Worm (Caenorhabditis elegans): Measurements from ENCODE around the gene F32B6.4.
"Not testable (repeated sequence)": the region's sequence is repeated elsewhere in the genome, so short reads cannot be mapped to it uniquely, and the experiment has no call there.

Gene F32B6.4

ce11 chrIV:9899227-9899626 lies 7.4 kb upstream of the F32B6.4 start:
- TF ChIP-seq eyg-1 (tag; optimal IDR thresholded peaks at IDR 0.05): no peak
- TF ChIP-seq unc-42 (tag; optimal IDR thresholded peaks at IDR 0.05): peak; percentile 95
- TF ChIP-seq unc-3 (GFP tag; conservative IDR thresholded peaks at IDR 0.05): no peak
- TF ChIP-seq unc-3 (tag; optimal IDR thresholded peaks at IDR 0.05): no peak

DNA sequence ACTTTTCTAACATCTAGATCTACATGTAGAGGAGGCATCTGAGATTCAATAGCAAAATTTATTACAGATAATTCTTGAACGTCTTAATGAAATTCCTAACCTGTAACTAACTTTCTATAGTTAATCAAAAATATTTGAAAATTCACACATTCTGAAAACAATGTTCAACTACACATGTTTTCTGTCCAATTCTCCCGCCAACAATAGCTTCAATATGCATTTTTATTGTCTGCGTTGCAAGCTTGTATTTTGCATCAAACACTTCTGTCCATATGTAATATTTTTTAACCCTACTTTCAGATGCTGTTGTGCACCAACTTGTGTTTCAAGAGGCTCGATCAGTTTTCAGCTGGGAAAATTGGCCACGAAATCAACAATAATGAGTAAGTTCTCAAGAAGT lies 6.9 kb upstream of the F32B6.4 start, which contains the start of gene tbc-3:
Gene tbc-3 (plus strand): TSS at position 301 of the 400 bp plus-strand sequence.
- TF ChIP-seq pha-4 (tag; optimal IDR thresholded peaks at IDR 0.05) (no peak), nfya-1 (tag; optimal IDR thresholded peaks at IDR 0.05) (no peak), fkh-6 (tag; optimal IDR thresholded peaks at IDR 0.05) (no peak), ztf-16 (tag; optimal IDR thresholded peaks at IDR 0.05) (no peak), syd-9 (tag; optimal IDR thresholded peaks at IDR 0.05) (no peak), lim-6 (tag; optimal IDR thresholded peaks at IDR 0.05) (no peak), unc-55 (GFP tag; optimal IDR thresholded peaks at IDR 0.05) (no peak), ceh-14 (tag; optimal IDR thresholded peaks at IDR 0.05) (no peak), ceh-48 (tag; optimal IDR thresholded peaks at IDR 0.05) (no peak), ahr-1 (tag; optimal IDR thresholded peaks at IDR 0.05) (no peak), mec-3 (tag; optimal IDR thresholded peaks at IDR 0.05; ENCODE audit: borderline replicate concordance) (no peak), T23F11.4 (GFP tag; optimal IDR thresholded peaks at IDR 0.05) (no peak), F13H6.1 (tag; optimal IDR thresholded peaks at IDR 0.05) (no peak), sox-2 (GFP tag; IDR thresholded peaks at IDR 0.05) (no peak), ceh-2 (tag; optimal IDR thresholded peaks at IDR 0.05) (no peak), dmd-4 (tag; optimal IDR thresholded peaks at IDR 0.05; ENCODE audit: borderline replicate concordance) (no peak), hlh-6 (tag; optimal IDR thresholded peaks at IDR 0.05) (no peak)

DNA sequence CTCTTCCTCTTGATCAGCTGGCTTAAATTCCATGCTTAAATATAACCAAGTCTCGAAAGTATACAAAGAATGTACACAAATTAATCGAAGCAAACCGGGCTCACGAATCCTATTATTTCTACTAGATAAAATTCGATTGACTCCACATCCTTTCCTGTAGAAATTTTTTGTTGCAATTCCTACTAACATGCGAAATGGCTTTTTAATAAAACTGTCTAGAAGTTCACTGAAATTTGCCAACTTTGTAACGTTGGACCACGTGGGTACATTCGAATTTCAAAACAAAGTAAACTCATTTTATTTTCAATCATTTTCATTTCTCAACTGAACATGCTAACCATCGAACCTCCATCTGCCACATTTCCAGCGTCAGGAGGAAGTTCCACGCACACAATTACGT lies 3.2 kb upstream of the F32B6.4 start, which contains the start of gene ssp-32:
Gene ssp-32 (plus strand): TSS at position 301 of the 400 bp plus-strand sequence.
- no peak for TF ChIP-seq nfya-1 (tag; optimal IDR thresholded peaks at IDR 0.05)
- no peak for TF ChIP-seq K09A11.1 (tag; optimal IDR thresholded peaks at IDR 0.05; ENCODE audit: insufficient read depth)

DNA sequence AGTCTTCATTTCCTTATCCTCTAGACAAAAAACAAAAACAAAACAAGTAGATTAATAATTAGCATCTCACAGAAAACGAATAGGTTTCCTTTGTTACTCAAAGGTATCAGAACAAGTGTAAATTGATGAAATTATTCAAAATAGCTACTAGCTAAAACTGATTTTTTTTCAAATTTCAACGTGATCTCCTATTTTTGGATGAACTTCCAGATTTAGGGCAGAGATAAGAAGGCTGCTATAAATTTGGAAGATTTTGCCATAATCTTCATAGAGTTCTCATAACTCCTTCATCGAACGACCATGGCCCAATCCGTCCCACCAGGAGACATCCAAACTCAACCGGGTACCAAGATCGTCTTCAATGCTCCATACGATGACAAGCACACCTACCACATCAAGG lies 2.5 kb upstream of the F32B6.4 start, which contains the start of gene msp-77:
Gene msp-77 (plus strand): TSS at position 301 of the 400 bp plus-strand sequence.
- TF ChIP-seq ceh-31 (tag; optimal IDR thresholded peaks at IDR 0.05); zip-5 (tag; optimal IDR thresholded peaks at IDR 0.05); ceh-45 (GFP tag; IDR thresholded peaks at IDR 0.05): not testable (repeated sequence)

ce11 chrIV:9893649-9894048 lies 1.8 kb upstream of the F32B6.4 start, which contains the start of gene sss-1:
Gene sss-1, minus strand, starts transcription at chrIV:9893749.
- TF ChIP-seq fkh-6, sox-4, ceh-9 (tag; optimal IDR thresholded peaks at IDR 0.05): not testable (repeated sequence)

ce11 chrIV:9889857-9890256 lies 2.0 kb downstream of the F32B6.4 start, which contains the start of gene ttbk-3:
Gene ttbk-3, minus strand, starts transcription at chrIV:9889957.
- TF ChIP-seq sdc-2 (tag; optimal IDR thresholded peaks at IDR 0.05): no peak
- no peak for TF ChIP-seq che-1 (tag; optimal IDR thresholded peaks at IDR 0.05)
- no peak for TF ChIP-seq ahr-1 (tag; optimal IDR thresholded peaks at IDR 0.05)

- TF ChIP-seq fkh-10 (GFP tag; optimal IDR thresholded peaks at IDR 0.05): no peak
- TF ChIP-seq ceh-18 (tag; optimal IDR thresholded peaks at IDR 0.05): no peak
- TF ChIP-seq dmd-4 (tag; optimal IDR thresholded peaks at IDR 0.05; ENCODE audit: borderline replicate concordance): no peak
- peak; percentile 28 for TF ChIP-seq unc-55 (GFP tag; optimal IDR thresholded peaks at IDR 0.05)
- TF ChIP-seq madf-2 (tag; optimal IDR thresholded peaks at IDR 0.05): no peak
- no peak for TF ChIP-seq ceh-6 (GFP tag; optimal IDR thresholded peaks at IDR 0.05)
- TF ChIP-seq F13H6.1 (tag; optimal IDR thresholded peaks at IDR 0.05): no peak
- TF ChIP-seq ztf-16 (tag; optimal IDR thresholded peaks at IDR 0.05): no peak
- TF ChIP-seq K09A11.1 (tag; optimal IDR thresholded peaks at IDR 0.05; ENCODE audit: insufficient read depth): no peak
- no peak for TF ChIP-seq mec-3 (tag; optimal IDR thresholded peaks at IDR 0.05; ENCODE audit: borderline replicate concordance)
- no peak for TF ChIP-seq tbx-7 (tag; optimal IDR thresholded peaks at IDR 0.05)
- TF ChIP-seq hlh-15 (tag; optimal IDR thresholded peaks at IDR 0.05): no peak
- TF ChIP-seq zip-5 (tag; optimal IDR thresholded peaks at IDR 0.05): no peak
- TF ChIP-seq nfya-1 (tag; optimal IDR thresholded peaks at IDR 0.05): peak; percentile 16
- no peak for TF ChIP-seq lin-11 (tag; optimal IDR thresholded peaks at IDR 0.05)
- peak; percentile 86 for TF ChIP-seq unc-42 (tag; optimal IDR thresholded peaks at IDR 0.05)
- TF ChIP-seq ceh-31 (tag; optimal IDR thresholded peaks at IDR 0.05): peak; percentile 44
- TF ChIP-seq hlh-13 (GFP tag; optimal IDR thresholded peaks at IDR 0.05): no peak
- TF ChIP-seq sdc-2 (tag; optimal IDR thresholded peaks at IDR 0.05): no peak
- TF ChIP-seq pha-4 (tag; optimal IDR thresholded peaks at IDR 0.05): no peak
- TF ChIP-seq ahr-1 (tag; optimal IDR thresholded peaks at IDR 0.05): no peak
- TF ChIP-seq dve-1 (tag; optimal IDR thresholded peaks at IDR 0.05): peak; percentile 2
These were observed 7.6 kb downstream of the F32B6.4 start, which contains the start of the genes prp-18 and mccc-1 for ce11 chrIV:9884257-9884656. Gene prp-18, minus strand, starts transcription at chrIV:9884383. Gene mccc-1, plus strand, starts transcription at chrIV:9884570.
